Worm (Caenorhabditis elegans) whole organism, L3 larva: Measurements from ENCODE around the gene T24C4.2.

Source experiments
- R02D3.7 ChIP-seq: fragments of 150-350 bp; optimal IDR thresholded peaks from 2 replicates; lab custom pipeline; 2014; ENCODE audit warnings: missing biosample characterization, missing genetic modification characterization
- ZK546.5 ChIP-seq: sonication (generic microtip); optimal IDR thresholded peaks from 2 replicates; lab custom pipeline; 2017; ENCODE audit warnings: missing biosample characterization, missing genetic modification characterization
- ama-1 ChIP-seq: fragments of 150-350 bp; optimal IDR thresholded peaks from 2 replicates; lab custom pipeline; 2018
- ceh-16 ChIP-seq: sonication (generic microtip); optimal IDR thresholded peaks from 2 replicates; lab custom pipeline; 2017; ENCODE audit warnings: missing biosample characterization, missing genetic modification characterization
- ceh-82 ChIP-seq: fragments of 150-350 bp; optimal IDR thresholded peaks from 2 replicates; lab custom pipeline; 2014; ENCODE audit warnings: missing biosample characterization, missing genetic modification characterization
- ceh-9 ChIP-seq: sonication (generic microtip); optimal IDR thresholded peaks from 2 replicates; lab custom pipeline; 2018; ENCODE audit warnings: missing biosample characterization, missing genetic modification characterization
- egl-27 ChIP-seq: sonication (generic microtip); optimal IDR thresholded peaks from 4 replicates; lab custom pipeline; 2017; ENCODE audit warnings: missing biosample characterization, missing genetic modification reagents, missing genetic modification characterization
- elt-1 ChIP-seq: fragments of 150-350 bp; optimal IDR thresholded peaks from 2 replicates; lab custom pipeline; 2014; ENCODE audit warnings: missing biosample characterization, missing genetic modification characterization
- elt-2 ChIP-seq: sonication (generic microtip); optimal IDR thresholded peaks from 2 replicates; lab custom pipeline; 2016; ENCODE audit warnings: missing genetic modification reagents, mild to moderate bottlenecking, missing genetic modification characterization, missing compliant biosample characterization
- elt-3 ChIP-seq, 3 experiments: fragments of 150-350 bp in 1 of 3; sonication (generic microtip) in 2 of 3; optimal IDR thresholded peaks; 2 replicates in 2 of 3; 4 replicates in 1 of 3; lab custom pipeline; 2014 to 2017; ENCODE audit warnings: missing biosample characterization in 3 of 3, missing genetic modification characterization in 3 of 3
- eor-1 ChIP-seq, 2 experiments: fragments of 150-350 bp; optimal IDR thresholded peaks; 2 replicates each; lab custom pipeline; 2014 to 2018; ENCODE audit warnings: missing biosample characterization in 2 of 2, missing genetic modification characterization in 2 of 2
- fkh-10 ChIP-seq: sonication (generic microtip); optimal IDR thresholded peaks from 2 replicates; lab custom pipeline; 2017; ENCODE audit warnings: missing biosample characterization, missing genetic modification reagents, missing genetic modification characterization
- fkh-2 ChIP-seq: fragments of 150-350 bp; optimal IDR thresholded peaks from 2 replicates; lab custom pipeline; 2014; ENCODE audit warnings: missing biosample characterization, missing genetic modification reagents, missing genetic modification characterization
- fos-1 ChIP-seq: fragments of 150-350 bp; optimal IDR thresholded peaks from 2 replicates; lab custom pipeline; 2014; ENCODE audit warnings: missing biosample characterization, missing genetic modification characterization
- hmg-11 ChIP-seq: sonication (generic microtip); optimal IDR thresholded peaks from 2 replicates; lab custom pipeline; 2016; ENCODE audit warnings: missing genetic modification characterization, missing compliant biosample characterization
- jun-1 ChIP-seq: fragments of 150-350 bp; optimal IDR thresholded peaks from 2 replicates; lab custom pipeline; 2014; ENCODE audit warnings: missing biosample characterization, missing genetic modification reagents, missing genetic modification characterization
- lin-15B ChIP-seq: fragments of 150-350 bp; optimal IDR thresholded peaks from 2 replicates; lab custom pipeline; 2014; ENCODE audit warnings: missing biosample characterization, missing genetic modification characterization
- lin-39 ChIP-seq: fragments of 150-350 bp; optimal IDR thresholded peaks from 2 replicates; lab custom pipeline; 2018; ENCODE audit warnings: missing biosample characterization, missing genetic modification reagents, missing genetic modification characterization
- mml-1 ChIP-seq: fragments of 150-350 bp; sonication (generic microtip); optimal IDR thresholded peaks from 3 replicates; lab custom pipeline; 2014; ENCODE audit warnings: missing biosample characterization, missing genetic modification characterization
- nhr-11 ChIP-seq: fragments of 150-350 bp; optimal IDR thresholded peaks from 2 replicates; lab custom pipeline; 2014; ENCODE audit warnings: missing biosample characterization, missing genetic modification characterization
- nhr-23 ChIP-seq: fragments of 150-350 bp; optimal IDR thresholded peaks from 2 replicates; lab custom pipeline; 2014; ENCODE audit warnings: missing biosample characterization, missing genetic modification reagents, missing genetic modification characterization
- nhr-25 ChIP-seq: sonication (generic microtip); optimal IDR thresholded peaks from 2 replicates; lab custom pipeline; 2017; ENCODE audit warnings: missing biosample characterization, missing genetic modification characterization
- nhr-43 ChIP-seq: sonication (generic microtip); optimal IDR thresholded peaks from 2 replicates; lab custom pipeline; 2016; ENCODE audit warnings: mild to moderate bottlenecking, missing genetic modification characterization, missing compliant biosample characterization; ENCODE audit not compliant: poor library complexity, severe bottlenecking
- nhr-77 ChIP-seq: fragments of 150-350 bp; optimal IDR thresholded peaks from 2 replicates; lab custom pipeline; 2014; ENCODE audit warnings: missing biosample characterization, missing genetic modification characterization
- pha-4 ChIP-seq: fragments of 150-350 bp; optimal IDR thresholded peaks from 2 replicates; lab custom pipeline; 2014; ENCODE audit warnings: missing biosample characterization, missing genetic modification reagents, missing genetic modification characterization
- pqm-1 ChIP-seq: fragments of 150-350 bp; optimal IDR thresholded peaks from 2 replicates; lab custom pipeline; 2017; ENCODE audit warnings: missing biosample characterization, missing genetic modification characterization, inconsistent platforms
- sea-2 ChIP-seq: fragments of 150-350 bp; sonication (generic microtip); optimal IDR thresholded peaks from 4 replicates; lab custom pipeline; 2014; ENCODE audit warnings: missing biosample characterization, missing genetic modification reagents, missing genetic modification characterization
- skn-1 ChIP-seq: fragments of 150-350 bp; optimal IDR thresholded peaks from 2 replicates; lab custom pipeline; 2014; ENCODE audit warnings: missing biosample characterization, missing genetic modification characterization
- snpc-4 ChIP-seq: fragments of 150-350 bp; optimal IDR thresholded peaks from 2 replicates; lab custom pipeline; 2014; ENCODE audit warnings: missing biosample characterization, missing genetic modification characterization
- unc-39 ChIP-seq: sonication (generic microtip); optimal IDR thresholded peaks from 4 replicates; lab custom pipeline; 2017; ENCODE audit warnings: missing biosample characterization, missing genetic modification characterization
- unc-62 ChIP-seq: fragments of 150-350 bp; sonication (generic microtip); optimal IDR thresholded peaks from 4 replicates; lab custom pipeline; 2014; ENCODE audit warnings: missing biosample characterization, missing genetic modification reagents, missing genetic modification characterization
- zag-1 ChIP-seq: fragments of 150-350 bp; optimal IDR thresholded peaks from 2 replicates; lab custom pipeline; 2014; ENCODE audit warnings: missing biosample characterization, missing genetic modification characterization
- ztf-4 ChIP-seq: fragments of 150-350 bp; optimal IDR thresholded peaks from 2 replicates; lab custom pipeline; 2014; ENCODE audit warnings: missing biosample characterization, missing genetic modification characterization

Gene T24C4.2

ce11 chrIII:907311-907710 lies 37.5 kb upstream of the T24C4.2 start, which contains the start of gene F23H11.4:
F23H11.4 (minus strand) TSS chrIII:907539.
- TF ChIP-seq elt-2 (tag; lab: Kevin White, UChicago) (no peak), fkh-2 (tag; lab: Kevin White, UChicago) (no peak), snpc-4 (tag; lab: Kevin White, UChicago) (no peak), pha-4 (peak; percentile 54), fos-1 (no peak), ama-1 (no peak), unc-62 (no peak), elt-1 (tag; lab: Kevin White, UChicago) (no peak)
- TF ChIP-seq, all 47 proteins: peak for 1

DNA sequence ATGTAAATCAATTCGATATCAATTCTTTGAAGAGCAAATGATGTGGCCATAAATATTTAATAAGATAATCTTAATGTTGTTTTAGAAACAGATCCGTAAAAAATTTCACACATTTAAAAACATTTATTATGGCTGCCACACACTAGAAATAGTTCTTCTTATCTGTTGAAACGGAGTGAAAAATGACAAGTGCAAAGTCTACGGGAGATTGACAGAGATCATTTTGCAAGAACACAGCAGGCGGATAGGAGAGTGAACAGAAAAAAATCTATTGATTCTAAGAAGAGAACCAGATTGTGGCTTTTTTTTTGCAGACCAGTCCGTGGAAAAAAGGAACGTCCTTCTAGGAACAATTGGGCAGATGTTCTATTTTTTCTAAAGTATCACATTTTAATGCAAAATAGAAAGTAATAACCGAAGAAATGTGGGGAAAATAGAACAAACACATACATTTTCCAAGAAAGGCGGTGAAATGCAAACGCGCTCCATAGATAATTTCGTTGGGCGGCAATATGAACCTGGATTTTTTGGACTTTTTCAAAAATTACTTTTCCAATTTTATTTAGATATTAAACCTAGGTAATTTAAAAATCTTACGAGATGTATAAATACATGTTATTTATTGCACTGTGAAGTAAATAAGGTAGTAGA lies 32.0 kb upstream of the T24C4.2 start:
- TF ChIP-seq ZK546.5 (tag; lab: Kevin White, UChicago) (no peak), zag-1 (tag; lab: Kevin White, UChicago) (no peak), fos-1 (no peak), pha-4 (peak; percentile 33), hmg-11 (peak; percentile 9), lin-15B (tag; lab: Kevin White, UChicago) (peak; percentile 32), jun-1 (no peak), nhr-23 (tag; lab: Kevin White, UChicago) (peak; percentile 11), elt-2 (tag; lab: Kevin White, UChicago) (peak; percentile 34), ztf-4 (tag; lab: Kevin White, UChicago) (no peak)

DNA sequence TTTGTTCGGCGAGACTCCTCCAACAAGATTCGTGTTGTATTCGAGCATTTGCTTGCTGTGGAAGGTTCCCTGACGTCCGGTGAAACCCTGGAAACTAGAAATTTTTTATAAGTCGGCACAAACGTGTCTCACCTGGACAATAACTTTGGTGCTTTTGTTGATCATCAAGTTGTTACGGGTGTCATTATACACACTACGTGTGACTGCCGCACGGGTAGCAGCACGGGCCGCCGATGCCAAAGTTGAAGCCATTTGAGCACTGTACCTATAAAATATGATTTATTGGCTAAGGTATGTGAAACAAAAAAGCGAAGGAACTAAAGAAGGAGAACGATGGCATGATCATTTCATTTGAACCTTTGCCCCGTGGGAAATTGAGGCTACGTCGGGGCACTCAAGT lies 31.4 kb upstream of the T24C4.2 start, which contains the start of gene sucl-2:
TSS of gene sucl-2 (minus strand) at position 265 of the 400 bp plus-strand sequence.
- no peak for TF ChIP-seq fkh-10 (GFP tag; lab: Kevin White, UChicago)
- no peak for TF ChIP-seq nhr-25 (tag; lab: Kevin White, UChicago)
- TF ChIP-seq R02D3.7 (tag; lab: Kevin White, UChicago), result no peak
- TF ChIP-seq ceh-82 (tag; lab: Kevin White, UChicago), result no peak
- no peak for TF ChIP-seq eor-1 (tag; optimal IDR thresholded peaks at IDR 0.05; lab: Kevin White, UChicago)
- no peak for TF ChIP-seq elt-1 (tag; lab: Kevin White, UChicago)
- TF ChIP-seq ceh-9, result no peak
- TF ChIP-seq hmg-11, result no peak
- TF ChIP-seq nhr-23 (tag; lab: Kevin White, UChicago), result no peak
- TF ChIP-seq nhr-43 (tag; lab: Kevin White, UChicago), result no peak
- TF ChIP-seq ztf-4 (tag; lab: Kevin White, UChicago), result no peak
- TF ChIP-seq elt-3 (tag; optimal IDR thresholded peaks at IDR 0.05; lab: Kevin White, UChicago), result no peak
- TF ChIP-seq fkh-2 (tag; lab: Kevin White, UChicago), result no peak
- no peak for TF ChIP-seq fos-1
- no peak for TF ChIP-seq pqm-1
- TF ChIP-seq unc-62, result no peak

- TF ChIP-seq skn-1 (tag; lab: Kevin White, UChicago) (no peak), egl-27 (tag; lab: Kevin White, UChicago) (no peak), fkh-2 (tag; lab: Kevin White, UChicago) (no peak), ztf-4 (tag; lab: Kevin White, UChicago) (no peak), zag-1 (tag; lab: Kevin White, UChicago) (no peak), nhr-11 (no peak), lin-39 (no peak), nhr-25 (tag; lab: Kevin White, UChicago) (no peak), nhr-77 (tag; lab: Kevin White, UChicago) (no peak), elt-2 (tag; lab: Kevin White, UChicago) (no peak), R02D3.7 (tag; lab: Kevin White, UChicago) (no peak)
Observed at ce11 chrIII:900134-900533, 30.4 kb upstream of the T24C4.2 start.

ce11 chrIII:896904-897303 lies 27.1 kb upstream of the T24C4.2 start:
- no peak for TF ChIP-seq unc-39 (tag; lab: Kevin White, UChicago)
- TF ChIP-seq ztf-4 (tag; lab: Kevin White, UChicago), result no peak
- TF ChIP-seq skn-1 (tag; lab: Kevin White, UChicago), result no peak
- no peak for TF ChIP-seq mml-1
- no peak for TF ChIP-seq nhr-77 (tag; lab: Kevin White, UChicago)
- TF ChIP-seq elt-2 (tag; lab: Kevin White, UChicago), result no peak
- TF ChIP-seq lin-15B (tag; lab: Kevin White, UChicago), result no peak
- no peak for TF ChIP-seq ceh-16
- TF ChIP-seq ZK546.5 (tag; lab: Kevin White, UChicago), result no peak
- TF ChIP-seq sea-2, result no peak
- no peak for TF ChIP-seq pqm-1
